Worm (Caenorhabditis elegans): Measurements from ENCODE around the gene daf-42.

DNA sequence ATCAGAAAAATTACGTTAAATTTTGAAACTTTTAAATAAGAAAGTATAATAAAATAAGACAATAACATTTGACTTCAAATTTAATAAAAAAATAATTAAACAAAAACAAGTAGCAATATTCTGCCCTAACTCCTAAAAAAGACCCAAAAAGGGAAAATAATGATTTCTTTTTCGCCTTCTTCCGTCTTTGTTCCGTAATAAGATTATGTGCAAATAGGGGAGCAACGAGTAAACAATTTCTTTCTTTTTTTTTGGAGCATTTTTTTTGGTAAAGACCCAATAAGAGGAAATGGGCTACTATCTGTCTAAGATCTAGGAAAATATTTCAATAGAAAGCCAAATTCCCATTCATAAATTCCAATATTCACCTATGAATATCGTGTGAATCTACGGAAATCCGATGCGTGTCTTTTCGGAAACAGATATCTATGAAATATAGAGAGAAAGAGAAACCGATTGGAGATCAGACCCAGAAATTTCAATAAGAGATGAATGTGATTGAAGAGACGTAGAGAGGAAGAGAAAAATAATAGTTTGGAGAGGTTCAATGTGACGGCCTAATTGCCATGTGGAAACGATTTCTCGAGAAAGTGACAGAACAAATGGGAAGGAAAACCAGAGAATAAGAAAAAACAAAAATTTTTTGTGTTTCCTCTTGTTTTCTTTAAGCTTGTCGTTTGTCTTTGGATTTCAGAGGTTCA, 28.7 kb downstream of the daf-42 start:
- TF ChIP-seq W03F9.2 (tag; optimal IDR thresholded peaks at IDR 0.05) (no peak), him-1 (tag; optimal IDR thresholded peaks at IDR 0.05) (no peak)
